Fruit fly (Drosophila melanogaster): Measurements from ENCODE around the gene ND-15.

ND-15 gene

DNA sequence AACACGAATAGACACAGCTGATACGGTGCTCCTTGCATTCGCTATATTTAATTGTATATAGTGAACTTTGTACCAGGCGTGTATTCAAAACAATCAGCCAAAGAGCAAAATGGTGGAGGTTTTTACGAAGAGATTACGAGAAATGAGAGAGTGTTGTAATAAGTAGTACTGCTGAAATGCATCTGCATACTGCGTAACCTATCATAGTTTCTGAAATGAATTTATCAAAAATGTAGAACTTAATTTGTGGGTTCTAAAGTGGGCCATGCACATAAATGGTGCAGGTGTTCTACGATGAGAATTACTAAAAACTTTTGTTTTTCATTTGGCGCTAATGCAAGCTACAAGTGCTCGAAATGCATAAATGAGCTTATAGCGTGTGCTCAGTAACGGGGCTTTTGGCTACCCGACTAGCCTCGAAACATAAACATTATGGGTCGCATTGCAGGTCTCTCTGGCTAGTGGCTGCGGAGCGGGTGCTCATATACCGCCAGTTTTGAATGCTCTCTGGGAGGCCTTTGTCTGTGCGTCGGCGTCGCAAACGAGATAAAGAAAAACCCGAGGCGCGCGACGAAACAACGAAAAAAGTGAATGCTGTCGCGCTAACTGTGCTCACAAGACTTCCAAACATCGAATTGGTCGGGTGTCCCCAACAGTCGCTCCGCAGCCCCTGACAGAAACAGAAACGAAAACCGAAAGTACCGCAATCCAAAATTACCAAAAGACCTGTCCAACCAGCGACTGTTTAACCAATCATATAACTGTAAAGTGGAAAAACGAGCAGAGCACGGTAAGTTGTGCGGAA is 17.1 kb downstream of the ND-15 start, which contains the start of gene Gs1 (continued):
- peak; percentile 36 for TF ChIP-seq CG12659 (GFP tag; optimal IDR thresholded peaks at IDR 0.05)
- TF ChIP-seq CG12071 (GFP tag; optimal IDR thresholded peaks at IDR 0.05) = peak; percentile 53
- peak; percentile 57 for TF ChIP-seq salm (tag; optimal IDR thresholded peaks at IDR 0.05)
- peak; percentile 4 for TF ChIP-seq odd (GFP tag; optimal IDR thresholded peaks at IDR 0.05)
- peak; percentile 81 for TF ChIP-seq lab (GFP tag; optimal IDR thresholded peaks at IDR 0.05)
- no peak for TF ChIP-seq Antp (GFP tag; optimal IDR thresholded peaks at IDR 0.05)
- TF ChIP-seq CG43689 (GFP tag; IDR thresholded peaks at IDR 0.05) = peak; percentile 12; the same call in 1 of the 2 replicates
- 0 out of 2 replicates have a peak, but pooled peaks have one; percentile 12 for TF ChIP-seq CG16779 (GFP tag; IDR thresholded peaks at IDR 0.05)
- peak; percentile 35 for TF ChIP-seq CG6765 (GFP tag; optimal IDR thresholded peaks at IDR 0.05)
- no peak for TF ChIP-seq pan (optimal IDR thresholded peaks at IDR 0.05)
- peak in 1 of 2 experiments; percentile 29 for TF ChIP-seq pan (GFP tag; optimal IDR thresholded peaks at IDR 0.05 in 1 of 2, IDR thresholded peaks at IDR 0.05 in 1 of 2)
- peak; percentile 57 for TF ChIP-seq pros (GFP tag; optimal IDR thresholded peaks at IDR 0.05)
- TF ChIP-seq CG13287 (GFP tag; IDR thresholded peaks at IDR 0.05; ENCODE audit: partially characterized antibody) = peak; percentile 75
- TF ChIP-seq CG6813 (GFP tag; optimal IDR thresholded peaks at IDR 0.05) = peak; percentile 58
- TF ChIP-seq BtbVII (GFP tag; optimal IDR thresholded peaks at IDR 0.05) = peak; percentile 74
- no peak for TF ChIP-seq btn (GFP tag; optimal IDR thresholded peaks at IDR 0.05)
- no peak for TF ChIP-seq Lim3 (GFP tag; IDR thresholded peaks at IDR 0.05)
- peak; percentile 70 for TF ChIP-seq CG6854 (GFP tag; optimal IDR thresholded peaks at IDR 0.05)
- TF ChIP-seq Hr78 (GFP tag; optimal IDR thresholded peaks at IDR 0.05) = peak in 1 of 2 experiments; percentile 24
- TF ChIP-seq eyg (GFP tag; optimal IDR thresholded peaks at IDR 0.05) = peak; percentile 1
- TF ChIP-seq CG17829 (tag; optimal IDR thresholded peaks at IDR 0.05) = peak; percentile 39
- TF ChIP-seq Adf1 (GFP tag; IDR thresholded peaks at IDR 0.05) = peak; percentile 79
- TF ChIP-seq gro (GFP tag; optimal IDR thresholded peaks at IDR 0.05) = peak; percentile 51
- TF ChIP-seq oc (tag; optimal IDR thresholded peaks at IDR 0.05) = peak; percentile 48
- TF ChIP-seq exex (tag; optimal IDR thresholded peaks at IDR 0.05) = peak; percentile 22
- TF ChIP-seq zfh1 (GFP tag; IDR thresholded peaks at IDR 0.05) = 0 out of 3 replicates have a peak, but pooled peaks have one; percentile 12
- peak; percentile 4 for TF ChIP-seq CG18011 (GFP tag; optimal IDR thresholded peaks at IDR 0.05)
- no peak for TF ChIP-seq CG1792 (GFP tag; optimal IDR thresholded peaks at IDR 0.05)
- no peak for TF ChIP-seq NC2β (GFP tag; optimal IDR thresholded peaks at IDR 0.05)
- TF ChIP-seq Dek (tag; optimal IDR thresholded peaks at IDR 0.05) = peak; percentile 37
- peak; percentile 98 for TF ChIP-seq CG2199 (GFP tag; IDR thresholded peaks at IDR 0.05)
- TF ChIP-seq ash1 (GFP tag; optimal IDR thresholded peaks at IDR 0.05) = no peak
- peak; percentile 72 for TF ChIP-seq B-H2 (GFP tag; optimal IDR thresholded peaks at IDR 0.05)
- no peak for TF ChIP-seq dimm (GFP tag; IDR thresholded peaks at IDR 0.05)
- TF ChIP-seq vvl (GFP tag; IDR thresholded peaks at IDR 0.05) = peak; percentile 59; the same call in 1 of the 2 replicates
- peak; percentile 81 for TF ChIP-seq Fer1 (GFP tag; optimal IDR thresholded peaks at IDR 0.05)
- peak; percentile 13 for TF ChIP-seq CG10267 (tag; optimal IDR thresholded peaks at IDR 0.05)
- no peak for TF ChIP-seq wor (GFP tag; IDR thresholded peaks at IDR 0.05)
- no peak for TF ChIP-seq CG32772 (GFP tag; IDR thresholded peaks at IDR 0.05)
- TF ChIP-seq gcm (GFP tag; optimal IDR thresholded peaks at IDR 0.05) = peak; percentile 39
- TF ChIP-seq Myb (GFP tag; optimal IDR thresholded peaks at IDR 0.05) = no peak
- peak in 1 of 2 experiments; percentile 72 for TF ChIP-seq Eip74EF (GFP tag; optimal IDR thresholded peaks at IDR 0.05)
- TF ChIP-seq Hand (GFP tag; optimal IDR thresholded peaks at IDR 0.05) = peak; percentile 15
- no peak for TF ChIP-seq CG6689 (GFP tag; IDR thresholded peaks at IDR 0.05)
- TF ChIP-seq CG15269 (tag; optimal IDR thresholded peaks at IDR 0.05) = peak; percentile 18
- peak; percentile 30 for TF ChIP-seq pb (GFP tag; optimal IDR thresholded peaks at IDR 0.05)
- TF ChIP-seq sc (optimal IDR thresholded peaks at IDR 0.05) = no peak
- no peak for TF ChIP-seq sc (GFP tag; optimal IDR thresholded peaks at IDR 0.05)
